Worm (Caenorhabditis elegans): ENCODE measurements around the gene str-149.

DNA sequence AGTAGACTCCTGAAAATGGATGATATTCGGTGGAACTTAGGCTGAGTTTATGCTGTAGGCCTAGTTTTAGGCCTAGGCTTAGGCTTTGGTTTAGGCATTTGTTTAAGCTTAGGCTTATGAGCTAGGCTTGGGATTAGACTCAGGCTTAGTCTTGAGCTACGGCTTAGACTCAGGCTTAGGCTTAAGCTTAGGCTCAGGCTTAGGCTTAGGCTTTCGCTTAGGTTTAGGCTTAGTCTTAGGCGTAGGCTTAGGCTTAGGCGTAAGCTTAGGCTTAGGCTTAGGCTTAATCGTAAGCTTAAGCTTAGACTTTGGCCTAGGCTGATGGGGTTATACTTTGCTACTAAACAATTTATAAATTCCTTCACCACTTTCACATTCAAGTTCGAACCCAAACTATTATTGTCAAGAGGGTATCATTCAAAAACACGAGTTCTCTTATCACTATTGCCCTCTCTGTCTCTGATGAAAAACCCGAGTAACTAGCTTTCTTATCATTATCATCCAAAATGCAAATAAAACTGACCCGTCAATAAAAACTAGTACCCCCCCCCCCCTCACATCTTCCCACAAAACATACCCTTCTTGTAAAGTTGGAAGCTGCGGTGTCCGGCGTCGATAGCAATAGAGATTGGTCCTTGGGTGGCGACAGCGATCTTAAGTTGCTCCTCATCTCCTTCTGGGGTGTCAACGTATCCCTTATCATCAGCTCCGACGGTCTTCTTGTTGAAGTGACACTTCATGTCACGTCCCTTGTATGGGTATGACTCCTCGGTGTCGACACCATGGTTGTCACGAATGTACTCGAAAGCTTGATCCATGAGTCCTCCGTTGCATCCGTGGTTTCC lies 19.9 kb downstream of the str-149 start:
- TF ChIP-seq him-1 (tag; optimal IDR thresholded peaks at IDR 0.05) (no peak), dao-5 (tag; optimal IDR thresholded peaks at IDR 0.05) (no peak), W03F9.2 (tag; optimal IDR thresholded peaks at IDR 0.05) (no peak)
